Fruit fly (Drosophila melanogaster) whole organism, pupa: Measurements from ENCODE around the gene CG11122.

Experiments
- CG10348 ChIP-seq: fragments of 200-800 bp; sonication (Bioruptor generic); IDR thresholded peaks from 2 replicates; pipeline ENCODE4 v1.3.6; 2022; ENCODE audit warnings: missing biosample characterization, missing genetic modification characterization
- CG12605 ChIP-seq: fragments of 200-800 bp; sonication (Bioruptor generic); IDR thresholded peaks from 2 replicates; pipeline ENCODE4 v1.3.6; 2022; ENCODE audit warnings: missing biosample characterization, missing genetic modification characterization
- CG13204 ChIP-seq: fragments of 200-800 bp; sonication (Bioruptor generic); optimal IDR thresholded peaks from 2 replicates; lab custom pipeline; 2018; ENCODE audit warnings: missing biosample characterization, mild to moderate bottlenecking, missing genetic modification characterization, moderate library complexity
- CG14655 ChIP-seq: fragments of 200-800 bp; sonication (Bioruptor generic); optimal IDR thresholded peaks from 3 replicates; lab custom pipeline; 2017; ENCODE audit warnings: mild to moderate bottlenecking, missing biosample characterization, missing genetic modification reagents, missing genetic modification characterization
- CG15710 ChIP-seq: fragments of 200-800 bp; sonication (Bioruptor generic); optimal IDR thresholded peaks from 2 replicates; lab custom pipeline; 2018; ENCODE audit warnings: missing biosample characterization, mild to moderate bottlenecking, missing genetic modification characterization, moderate library complexity
- CG17806 ChIP-seq: fragments of 200-800 bp; sonication (Bioruptor generic); optimal IDR thresholded peaks from 2 replicates; lab custom pipeline; 2018; ENCODE audit warnings: missing biosample characterization, mild to moderate bottlenecking, missing genetic modification characterization, moderate library complexity
- CG32121 ChIP-seq: fragments of 200-800 bp; sonication (Bioruptor generic); IDR thresholded peaks from 2 replicates; pipeline ENCODE4 v1.3.6; 2022; ENCODE audit warnings: missing biosample characterization, missing genetic modification characterization
- CG34367 ChIP-seq: fragments of 200-800 bp; sonication (Bioruptor generic); optimal IDR thresholded peaks from 2 replicates; lab custom pipeline; 2018; ENCODE audit warnings: missing biosample characterization, mild to moderate bottlenecking, missing genetic modification characterization
- CG4496 ChIP-seq: fragments of 200-800 bp; sonication (Bioruptor generic); IDR thresholded peaks from 3 replicates; pipeline ENCODE4 v1.3.6; 2022; ENCODE audit warnings: missing biosample characterization, missing genetic modification characterization
- CG8159 ChIP-seq: fragments of 200-800 bp; sonication (Bioruptor generic); optimal IDR thresholded peaks from 3 replicates; lab custom pipeline; 2018; ENCODE audit warnings: missing biosample characterization, mild to moderate bottlenecking, missing genetic modification characterization, moderate library complexity
- CG8301 ChIP-seq: fragments of 200-800 bp; sonication (Bioruptor generic); optimal IDR thresholded peaks from 2 replicates; lab custom pipeline; 2018; ENCODE audit warnings: missing biosample characterization, mild to moderate bottlenecking, missing genetic modification characterization
- CG9948 ChIP-seq: fragments of 200-800 bp; sonication (Bioruptor generic); optimal IDR thresholded peaks from 2 replicates; lab custom pipeline; 2018; ENCODE audit warnings: missing biosample characterization, mild to moderate bottlenecking, missing genetic modification characterization, moderate library complexity
- D1 ChIP-seq: fragments of 200-800 bp; sonication (Bioruptor generic); optimal IDR thresholded peaks from 2 replicates; lab custom pipeline; 2018; ENCODE audit warnings: missing biosample characterization, mild to moderate bottlenecking, missing genetic modification characterization, moderate library complexity
- EcR ChIP-seq: fragments of 200-800 bp; sonication (Bioruptor generic); optimal IDR thresholded peaks from 3 replicates; lab custom pipeline; 2019; ENCODE audit warnings: missing biosample characterization, missing genetic modification characterization, mild to moderate bottlenecking, moderate library complexity, missing genetic modification reagents
- Ets98B ChIP-seq: fragments of 200-800 bp; sonication (Bioruptor generic); IDR thresholded peaks from 2 replicates; pipeline ENCODE4 v1.3.6; 2022; ENCODE audit warnings: missing biosample characterization, missing genetic modification characterization
- Pif1A ChIP-seq: fragments of 200-800 bp; sonication (Bioruptor generic); optimal IDR thresholded peaks from 3 replicates; lab custom pipeline; 2016; ENCODE audit warnings: missing biosample characterization, missing genetic modification characterization
- Pif1B ChIP-seq: fragments of 200-800 bp; sonication (Bioruptor generic); optimal IDR thresholded peaks from 3 replicates; lab custom pipeline; 2016; ENCODE audit warnings: missing biosample characterization, missing genetic modification characterization
- Snoo ChIP-seq: fragments of 200-800 bp; sonication (Bioruptor generic); optimal IDR thresholded peaks from 3 replicates; lab custom pipeline; 2017; ENCODE audit warnings: missing biosample characterization, mild to moderate bottlenecking, missing genetic modification characterization, inconsistent platforms
- fd96Ca ChIP-seq: fragments of 200-800 bp; sonication (Bioruptor generic); IDR thresholded peaks from 3 replicates; pipeline ENCODE4 v1.3.6; 2022; ENCODE audit warnings: missing biosample characterization, missing genetic modification characterization
- gl ChIP-seq: fragments of 200-800 bp; sonication (Bioruptor generic); optimal IDR thresholded peaks from 2 replicates; lab custom pipeline; 2018; ENCODE audit warnings: missing biosample characterization, mild to moderate bottlenecking, missing genetic modification characterization
- rn ChIP-seq: fragments of 200-800 bp; sonication (Bioruptor generic); IDR thresholded peaks from 2 replicates; pipeline ENCODE4 v1.3.6; 2022; ENCODE audit warnings: missing biosample characterization, missing genetic modification characterization

Gene CG11122

dm6 chrX:11087384-11087783 lies 37.1 kb downstream of the CG11122 start:
- TF ChIP-seq CG8301 (tag; lab: Kevin White, UChicago) (no peak), CG4496 (peak; percentile 55; the same call in 1 of the 3 replicates)
- TF ChIP-seq, all 21 proteins: peak for 1

DNA sequence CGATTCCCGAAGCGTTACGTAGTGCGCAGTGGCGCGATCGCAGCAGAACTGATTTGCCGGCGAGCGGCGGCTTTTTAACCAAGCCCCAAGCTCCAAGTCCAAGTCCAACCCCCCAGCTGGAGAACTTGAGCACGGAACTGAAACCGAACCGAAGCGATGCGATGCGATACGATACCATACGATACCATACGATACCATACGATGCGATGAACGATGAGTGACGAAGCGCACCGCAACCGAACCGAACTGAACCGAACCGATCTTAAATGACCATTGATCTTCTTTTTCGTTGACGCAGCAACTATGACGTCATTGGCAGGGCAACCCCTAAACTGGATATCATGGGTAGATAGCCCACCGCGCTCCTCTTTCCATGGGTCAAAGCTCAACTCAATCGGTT lies 38.3 kb downstream of the CG11122 start, which contains the start of gene sev:
Gene sev (minus strand): TSS at position 50 of the 400 bp plus-strand sequence.
- TF ChIP-seq Pif1A (GFP tag; lab: Kevin White, UChicago): no peak
- no peak for TF ChIP-seq CG12605
- no peak for TF ChIP-seq CG15710 (tag; lab: Kevin White, UChicago)
- no peak for TF ChIP-seq CG9948
- TF ChIP-seq CG4496: no peak
- TF ChIP-seq CG13204 (GFP tag; lab: Kevin White, UChicago): no peak
- TF ChIP-seq CG17806 (tag; lab: Kevin White, UChicago): no peak
- no peak for TF ChIP-seq CG10348 (GFP tag; lab: Robert Waterston, UW)
- TF ChIP-seq Ets98B (GFP tag; lab: Robert Waterston, UW): no peak
- TF ChIP-seq Pif1B: no peak
- TF ChIP-seq CG8159 (tag; lab: Kevin White, UChicago): no peak
- TF ChIP-seq Snoo (tag; lab: Kevin White, UChicago): no peak
- no peak for TF ChIP-seq CG34367 (tag; lab: Kevin White, UChicago)
- TF ChIP-seq gl (tag; lab: Kevin White, UChicago): no peak
- no peak for TF ChIP-seq CG32121 (GFP tag; lab: Robert Waterston, UW)
- TF ChIP-seq fd96Ca (GFP tag; lab: Robert Waterston, UW): no peak
- TF ChIP-seq CG8301 (tag; lab: Kevin White, UChicago): no peak
- TF ChIP-seq EcR (GFP tag; lab: Kevin White, UChicago): no peak
- TF ChIP-seq rn (GFP tag; lab: Robert Waterston, UW): no peak
- no peak for TF ChIP-seq CG14655 (GFP tag; lab: Kevin White, UChicago)

DNA sequence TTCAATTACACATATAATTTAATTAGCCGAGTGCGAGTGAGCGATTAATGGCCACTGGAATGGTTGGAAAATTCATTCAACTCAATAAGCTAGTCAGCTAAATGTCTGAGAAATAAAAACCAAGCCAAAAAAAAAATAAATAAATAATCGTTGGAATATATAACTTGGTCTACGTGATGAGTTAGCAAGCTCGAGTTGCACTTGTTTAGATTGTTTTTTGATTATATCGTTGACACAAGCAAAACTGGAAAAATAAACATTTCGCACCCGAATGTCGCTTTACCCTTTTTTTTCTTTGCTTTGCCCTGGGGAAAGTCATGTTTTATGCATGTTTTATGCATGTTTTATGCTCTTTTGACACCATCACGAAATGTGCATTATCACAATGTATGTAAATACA lies 41.5 kb downstream of the CG11122 start:
- TF ChIP-seq Pif1B: no peak
- no peak for TF ChIP-seq rn (GFP tag; lab: Robert Waterston, UW)
- no peak for TF ChIP-seq CG10348 (GFP tag; lab: Robert Waterston, UW)
- no peak for TF ChIP-seq CG17806 (tag; lab: Kevin White, UChicago)
- TF ChIP-seq Pif1A (GFP tag; lab: Kevin White, UChicago): no peak
- no peak for TF ChIP-seq CG34367 (tag; lab: Kevin White, UChicago)
- no peak for TF ChIP-seq CG32121 (GFP tag; lab: Robert Waterston, UW)
- no peak for TF ChIP-seq fd96Ca (GFP tag; lab: Robert Waterston, UW)
- no peak for TF ChIP-seq CG13204 (GFP tag; lab: Kevin White, UChicago)

DNA sequence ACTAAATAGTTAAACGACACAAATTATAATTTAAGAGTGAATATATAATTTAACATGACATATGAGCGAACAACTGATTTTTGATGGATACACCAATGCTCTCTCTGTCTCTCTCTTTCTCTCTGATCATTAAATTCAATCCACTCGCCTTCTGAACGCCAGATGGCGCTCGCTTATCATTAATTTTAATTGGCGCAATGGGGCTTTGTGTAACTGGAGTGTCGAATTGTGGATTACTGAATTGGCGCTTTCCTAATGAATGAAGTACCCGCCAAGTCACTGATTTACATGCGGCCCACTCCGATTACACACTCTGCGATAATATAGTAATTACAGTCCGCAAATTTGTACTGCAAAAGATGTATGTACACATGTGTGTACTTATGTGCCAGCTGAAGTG lies 42.7 kb downstream of the CG11122 start:
- TF ChIP-seq CG13204 (GFP tag; lab: Kevin White, UChicago) (no peak), gl (tag; lab: Kevin White, UChicago) (no peak), EcR (GFP tag; lab: Kevin White, UChicago) (no peak), CG15710 (tag; lab: Kevin White, UChicago) (no peak), CG9948 (no peak)

dm6 chrX:11081242-11081641 lies 43.3 kb downstream of the CG11122 start:
- TF ChIP-seq CG4496 (peak; percentile 66), Snoo (tag; lab: Kevin White, UChicago) (no peak), EcR (GFP tag; lab: Kevin White, UChicago) (no peak), Pif1B (no peak), D1 (no peak), CG13204 (GFP tag; lab: Kevin White, UChicago) (no peak), CG12605 (0 out of 2 replicates have a peak, but pooled peaks have one; percentile 23), fd96Ca (GFP tag; lab: Robert Waterston, UW) (0 out of 3 replicates have a peak, but pooled peaks have one; percentile 42), CG10348 (GFP tag; lab: Robert Waterston, UW) (no peak), gl (tag; lab: Kevin White, UChicago) (no peak), CG9948 (peak; percentile 52), Ets98B (GFP tag; lab: Robert Waterston, UW) (peak; percentile 35; the same call in 1 of the 2 replicates), CG34367 (tag; lab: Kevin White, UChicago) (peak; percentile 22), CG17806 (tag; lab: Kevin White, UChicago) (no peak), Pif1A (GFP tag; lab: Kevin White, UChicago) (no peak), CG14655 (GFP tag; lab: Kevin White, UChicago) (peak; percentile 64), rn (GFP tag; lab: Robert Waterston, UW) (no peak), CG8159 (tag; lab: Kevin White, UChicago) (peak; percentile 56), CG32121 (GFP tag; lab: Robert Waterston, UW) (0 out of 2 replicates have a peak, but pooled peaks have one; percentile 43), CG15710 (tag; lab: Kevin White, UChicago) (peak; percentile 58), CG8301 (tag; lab: Kevin White, UChicago) (peak; percentile 56)

DNA sequence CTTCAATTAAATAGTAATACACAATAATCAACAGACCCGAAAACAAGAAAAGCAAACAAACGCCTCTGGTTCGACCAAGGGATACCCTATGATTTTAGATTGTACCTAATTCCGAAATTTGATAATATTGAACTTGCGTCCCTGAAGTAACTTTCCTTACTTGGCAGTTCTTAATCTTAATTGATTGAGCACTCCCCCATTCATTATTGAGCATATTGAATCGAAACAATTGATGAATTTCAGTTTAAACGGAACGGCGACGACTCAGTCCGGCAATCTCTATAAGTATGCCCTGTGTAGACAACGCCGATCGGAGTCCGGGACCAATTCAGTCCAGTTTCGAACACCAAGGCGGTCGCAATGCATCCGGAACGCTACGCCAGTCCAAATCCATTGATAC lies 58.3 kb downstream of the CG11122 start, which contains the start of gene CG15203:
Gene CG15203 (plus strand): TSS at position 301 of the 400 bp plus-strand sequence.
- TF ChIP-seq CG34367 (tag; lab: Kevin White, UChicago) (no peak), CG9948 (no peak), gl (tag; lab: Kevin White, UChicago) (no peak), CG12605 (no peak), Snoo (tag; lab: Kevin White, UChicago) (no peak), EcR (GFP tag; lab: Kevin White, UChicago) (no peak), Ets98B (GFP tag; lab: Robert Waterston, UW) (no peak), CG8159 (tag; lab: Kevin White, UChicago) (no peak), CG13204 (GFP tag; lab: Kevin White, UChicago) (no peak), CG8301 (tag; lab: Kevin White, UChicago) (no peak), CG15710 (tag; lab: Kevin White, UChicago) (no peak), CG4496 (no peak), CG32121 (GFP tag; lab: Robert Waterston, UW) (no peak)
